Fruit fly (Drosophila melanogaster) Kc167 (cell line): Measurements from ENCODE around the gene CG11983.

Source experiments
- Myc ChIP-seq: fragments of >200 bp; optimal IDR thresholded peaks from 2 replicates; lab custom pipeline; 2017; ENCODE audit warnings: missing external identifiers
- Sin3A ChIP-seq: fragments of >200 bp; optimal IDR thresholded peaks from 2 replicates; lab custom pipeline; 2018; ENCODE audit warnings: missing external identifiers
- h ChIP-seq: fragments of >200 bp; optimal IDR thresholded peaks from 3 replicates; lab custom pipeline; 2018; ENCODE audit warnings: missing external identifiers
- insv ChIP-seq: fragments of >200 bp; optimal IDR thresholded peaks from 3 replicates; lab custom pipeline; 2018; ENCODE audit warnings: missing external identifiers
- psq ChIP-seq: fragments of >200 bp; optimal IDR thresholded peaks from 2 replicates; lab custom pipeline; 2017; ENCODE audit warnings: missing external identifiers
- ttk ChIP-seq: sonication (Bioruptor generic); optimal IDR thresholded peaks from 2 replicates; lab custom pipeline; 2017; ENCODE audit warnings: missing external identifiers

The CG11983 gene

DNA sequence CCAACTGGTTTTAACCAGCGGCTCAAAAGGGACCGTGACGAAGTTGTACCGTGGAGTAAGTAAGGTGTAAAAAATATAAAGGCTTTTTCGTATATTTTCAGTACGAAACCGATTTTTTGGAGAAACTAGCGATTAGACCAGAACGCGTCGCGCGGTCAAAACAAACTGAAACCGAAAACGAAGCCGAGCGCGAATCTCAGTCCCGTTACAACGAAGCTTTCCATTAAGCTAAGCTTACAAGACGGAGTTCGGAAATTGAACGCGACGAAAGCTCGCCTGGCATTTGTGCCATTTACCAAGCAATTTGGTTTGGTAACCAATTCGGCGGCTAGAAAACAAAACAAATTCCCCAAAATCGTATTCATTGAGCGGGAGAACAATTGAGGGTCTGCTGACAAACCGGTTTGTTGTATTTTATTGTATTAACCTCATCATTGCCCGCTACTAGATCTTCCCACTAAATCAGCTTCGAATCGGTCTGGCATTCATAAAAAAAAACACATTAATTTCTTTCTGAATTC is 6.3 kb upstream of the CG11983 start:
- TF ChIP-seq Myc (lab: Kevin White, UChicago) (no peak), psq (lab: Kevin White, UChicago) (no peak), h (lab: Kevin White, UChicago) (no peak), insv (no peak), ttk (lab: Kevin White, UChicago) (no peak), Sin3A (no peak)

- no peak for TF ChIP-seq Myc (lab: Kevin White, UChicago)
- no peak for TF ChIP-seq ttk (lab: Kevin White, UChicago)
- no peak for TF ChIP-seq psq (lab: Kevin White, UChicago)
- no peak for TF ChIP-seq Sin3A
- TF ChIP-seq insv, result no peak
- TF ChIP-seq h (lab: Kevin White, UChicago), result no peak
Observed at dm6 chr3R:9002542-9002941, 5.6 kb upstream of the CG11983 start.

- TF ChIP-seq Sin3A, result no peak
- no peak for TF ChIP-seq insv
- TF ChIP-seq h (lab: Kevin White, UChicago), result no peak
- TF ChIP-seq Myc (lab: Kevin White, UChicago), result no peak
- no peak for TF ChIP-seq ttk (lab: Kevin White, UChicago)
- no peak for TF ChIP-seq psq (lab: Kevin White, UChicago)
Observed at dm6 chr3R:9003600-9004223, 4.4 kb upstream of the CG11983 start, which contains the start of the genes CG31100 and CG11980. Gene CG31100 (minus strand): TSS chr3R:9003650. Gene CG11980 (plus strand): TSS chr3R:9004017.

DNA sequence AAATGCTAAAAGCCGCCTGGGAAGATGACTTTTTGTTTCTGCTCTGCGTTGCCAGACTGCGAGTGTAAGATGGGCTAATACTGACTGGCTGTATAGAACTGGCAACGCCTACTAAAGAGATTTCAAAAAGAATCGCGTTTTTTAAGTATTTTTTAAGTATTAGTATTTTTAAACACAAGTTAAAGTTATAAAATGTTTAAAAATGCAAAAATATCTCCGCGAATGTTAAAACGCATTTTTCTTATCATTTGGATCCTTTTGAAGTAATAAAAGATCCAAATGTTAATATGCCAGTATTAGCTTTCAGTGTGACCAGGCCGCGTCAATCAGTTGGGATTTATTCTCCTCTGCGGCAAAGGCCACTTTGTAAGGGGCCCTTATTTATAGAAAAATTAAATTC is 2.0 kb upstream of the CG11983 start, which contains the start of the genes Prosbeta3 and Iru:
Prosbeta3 (minus strand) TSS at position 98 of the 400 bp plus-strand sequence.
Iru (plus strand) TSS at position 328 of the 400 bp plus-strand sequence.
- TF ChIP-seq Sin3A (no peak), h (lab: Kevin White, UChicago) (no peak), insv (no peak), Myc (lab: Kevin White, UChicago) (no peak), psq (lab: Kevin White, UChicago) (no peak), ttk (lab: Kevin White, UChicago) (no peak)

DNA sequence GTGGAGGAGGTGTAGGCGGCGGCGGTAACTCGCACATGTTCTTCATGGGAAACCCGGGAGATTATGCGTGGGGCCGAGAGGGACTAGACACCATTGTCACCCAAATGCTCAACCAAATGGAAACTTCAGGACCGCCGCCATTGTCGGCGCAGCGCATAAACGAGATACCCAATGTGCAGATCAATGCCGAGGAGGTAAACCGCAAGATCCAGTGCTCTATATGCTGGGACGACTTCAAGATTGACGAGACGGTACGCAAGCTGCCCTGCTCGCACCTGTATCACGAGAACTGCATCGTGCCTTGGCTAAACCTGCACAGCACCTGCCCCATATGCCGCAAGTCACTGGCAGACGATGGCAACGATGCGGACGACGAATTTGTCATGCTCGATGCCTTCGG is 863 bp upstream of the CG11983 start:
- TF ChIP-seq ttk (lab: Kevin White, UChicago) (peak; percentile 93), Myc (lab: Kevin White, UChicago) (no peak)

DNA sequence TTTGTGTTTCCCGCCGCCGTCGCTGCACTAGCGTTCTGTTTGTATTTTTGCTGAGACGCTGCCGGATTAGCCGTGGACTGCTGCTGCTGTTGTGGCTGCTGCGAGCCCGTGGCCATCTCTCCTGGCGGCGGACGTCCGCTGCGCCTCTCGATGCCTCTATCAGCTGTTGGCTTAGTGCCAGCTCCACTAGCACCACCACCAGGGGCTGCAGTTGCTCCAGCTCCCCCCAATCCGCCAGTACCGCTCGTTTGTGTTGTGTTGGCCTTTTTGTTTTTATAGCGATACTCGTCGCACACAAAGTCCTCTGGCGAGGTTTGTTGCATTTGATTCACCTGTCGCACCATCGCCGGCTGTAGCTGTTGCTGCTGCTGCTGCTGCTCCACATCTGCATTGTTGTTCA is 2.6 kb downstream of the CG11983 start:
- TF ChIP-seq h (lab: Kevin White, UChicago), result no peak
- no peak for TF ChIP-seq ttk (lab: Kevin White, UChicago)
- TF ChIP-seq insv, result no peak
- no peak for TF ChIP-seq Myc (lab: Kevin White, UChicago)
- no peak for TF ChIP-seq Sin3A
- TF ChIP-seq psq (lab: Kevin White, UChicago), result no peak

DNA sequence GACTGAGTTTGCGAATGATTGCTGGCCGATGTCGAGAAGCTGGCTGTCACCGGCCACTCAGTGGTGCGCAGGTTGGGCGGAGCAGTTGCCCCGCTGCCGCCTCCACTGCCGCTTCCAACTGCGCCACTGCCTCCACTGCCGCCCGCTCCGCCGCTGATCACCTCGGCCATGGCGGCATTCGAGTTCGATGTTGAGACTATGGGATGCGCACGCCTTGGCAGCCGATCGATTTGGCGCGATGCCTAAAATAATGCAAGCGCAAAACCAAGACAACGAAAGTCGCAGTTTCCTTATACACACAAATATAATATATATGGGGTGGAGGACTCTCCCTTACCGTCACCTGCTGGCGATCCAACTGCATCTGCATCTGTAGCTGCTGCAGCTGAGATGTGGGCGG is 3.6 kb downstream of the CG11983 start:
- TF ChIP-seq insv (no peak), Myc (lab: Kevin White, UChicago) (no peak), Sin3A (no peak), psq (lab: Kevin White, UChicago) (no peak), ttk (lab: Kevin White, UChicago) (no peak), h (lab: Kevin White, UChicago) (no peak)

- TF ChIP-seq Myc (lab: Kevin White, UChicago) (no peak), h (lab: Kevin White, UChicago) (no peak), psq (lab: Kevin White, UChicago) (no peak), ttk (lab: Kevin White, UChicago) (no peak), insv (no peak), Sin3A (no peak)
Observed at dm6 chr3R:9013765-9014380, 5.8 kb downstream of the CG11983 start.

DNA sequence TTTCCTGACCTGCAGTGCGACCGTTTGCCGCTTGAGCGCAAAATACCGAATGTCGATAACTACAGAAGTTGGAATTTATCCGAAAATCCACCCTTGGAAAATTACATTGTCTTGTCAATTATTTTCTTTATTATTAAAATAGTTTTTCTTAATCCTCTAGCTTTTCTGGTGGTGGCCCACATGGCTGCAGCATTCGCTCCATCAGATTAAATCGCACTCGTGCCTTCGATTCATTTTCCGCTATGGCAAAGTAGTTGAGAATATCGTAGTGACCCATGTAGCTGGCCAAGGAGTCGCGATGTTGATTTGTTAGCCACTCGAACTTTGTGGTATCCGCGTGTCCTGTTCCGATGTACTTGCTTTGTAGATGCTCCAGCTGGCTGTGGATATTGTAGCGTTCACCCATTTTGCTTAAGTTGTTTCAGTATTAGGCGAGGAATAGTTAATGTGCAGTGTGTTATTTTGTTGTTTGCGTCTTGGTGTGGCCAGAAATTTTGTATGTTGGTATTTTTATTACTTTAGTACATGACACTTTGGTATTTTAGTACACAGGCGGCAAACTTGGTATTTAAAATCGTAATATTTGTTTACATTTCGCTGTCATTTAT is 6.8 kb downstream of the CG11983 start, which contains the start of the genes Kcmf1, Sf3b5 and CG11986:
Kcmf1 (minus strand) TSS at position 51 of the 608 bp plus-strand sequence.
Sf3b5 (minus strand) TSS at position 483 of the 608 bp plus-strand sequence.
CG11986 (plus strand) TSS at position 588 of the 608 bp plus-strand sequence.
- TF ChIP-seq Myc (lab: Kevin White, UChicago) (no peak), h (lab: Kevin White, UChicago) (no peak), psq (lab: Kevin White, UChicago) (no peak), ttk (lab: Kevin White, UChicago) (no peak), insv (no peak), Sin3A (no peak)

dm6 chr3R:9016869-9017268 is 8.7 kb downstream of the CG11983 start:
- TF ChIP-seq ttk (lab: Kevin White, UChicago) (no peak), h (lab: Kevin White, UChicago) (no peak), Myc (lab: Kevin White, UChicago) (no peak), Sin3A (no peak), insv (no peak), psq (lab: Kevin White, UChicago) (no peak)

DNA sequence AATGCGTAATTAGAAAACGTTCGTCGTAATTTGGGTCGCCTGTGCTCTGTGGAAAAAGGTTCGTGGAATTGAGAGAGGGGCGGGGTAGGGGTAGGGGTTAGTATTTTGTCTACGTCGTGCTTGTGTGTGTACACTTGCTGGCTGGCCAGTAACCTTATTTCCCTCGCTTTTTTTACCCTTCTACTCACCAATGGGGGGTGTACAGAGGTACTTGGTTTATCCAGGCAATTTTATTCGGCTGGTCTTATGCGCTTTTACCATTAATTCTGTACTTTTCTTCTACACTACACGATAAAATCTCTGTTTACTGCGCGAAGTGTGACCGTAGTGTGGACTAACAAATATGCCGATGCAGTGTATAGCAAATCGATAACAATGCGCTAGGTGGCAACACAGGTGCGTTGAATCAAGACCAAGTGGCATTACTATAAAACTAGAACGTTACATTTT is 11.6 kb downstream of the CG11983 start, which contains the start of gene tgo:
tgo (minus strand) TSS at position 334 of the 450 bp plus-strand sequence.
- TF ChIP-seq psq (lab: Kevin White, UChicago) (no peak), insv (no peak), Myc (lab: Kevin White, UChicago) (no peak), h (lab: Kevin White, UChicago) (no peak), Sin3A (no peak), ttk (lab: Kevin White, UChicago) (no peak)
